Worm (Caenorhabditis elegans) whole organism, young adult: Measurements from ENCODE around the gene pptr-2.
A peak's percentile ranks its signal among the peaks of the same experiment; 100 is the strongest.

Source experiments
- C06A6.2 ChIP-seq: fragments of 200-800 bp; sonication (Bioruptor generic); conservative IDR thresholded peaks from 2 replicates; pipeline ENCODE4 v1.3.6; 2022; ENCODE audit warnings: missing genetic modification characterization, missing compliant biosample characterization
- F10E7.11 ChIP-seq: sonication (generic microtip); optimal IDR thresholded peaks from 2 replicates; lab custom pipeline; 2017; ENCODE audit warnings: mild to moderate bottlenecking, missing genetic modification characterization, moderate library complexity, missing compliant biosample characterization
- F23B12.7 ChIP-seq: sonication (generic microtip); optimal IDR thresholded peaks from 2 replicates; lab custom pipeline; 2017; ENCODE audit warnings: missing genetic modification characterization, mild to moderate bottlenecking, missing compliant biosample characterization, antibody characterized with exemption, moderate library complexity; ENCODE audit not compliant: insufficient read depth
- F33H1.4 ChIP-seq: fragments of 200-800 bp; sonication (Bioruptor generic); IDR thresholded peaks from 2 replicates; pipeline ENCODE4 v1.3.6; 2022; ENCODE audit warnings: missing genetic modification reagents, missing genetic modification characterization, missing compliant biosample characterization
- F52B5.7 ChIP-seq: sonication (generic microtip); optimal IDR thresholded peaks from 2 replicates; lab custom pipeline; 2016; ENCODE audit warnings: mild to moderate bottlenecking, missing genetic modification characterization, missing compliant biosample characterization
- F55B11.4 ChIP-seq: sonication (generic microtip); optimal IDR thresholded peaks from 2 replicates; lab custom pipeline; 2016; ENCODE audit warnings: missing compliant biosample characterization, missing genetic modification characterization, borderline replicate concordance; ENCODE audit not compliant: insufficient read depth
- F57A8.1 ChIP-seq: fragments of 200-800 bp; sonication (Bioruptor generic); optimal IDR thresholded peaks from 2 replicates; lab custom pipeline; 2018; ENCODE audit warnings: mild to moderate bottlenecking, missing genetic modification characterization, moderate library complexity, missing compliant biosample characterization
- K11D2.4 ChIP-seq: fragments of 200-800 bp; sonication (Bioruptor generic); IDR thresholded peaks from 2 replicates; pipeline ENCODE4 v1.3.6; 2022; ENCODE audit warnings: missing genetic modification reagents, missing genetic modification characterization, missing compliant biosample characterization
- Y53F4B.3 ChIP-seq: fragments of 200-800 bp; sonication (Bioruptor generic); IDR thresholded peaks from 2 replicates; pipeline ENCODE4 v1.3.6; 2022; ENCODE audit warnings: missing genetic modification reagents, missing genetic modification characterization, missing compliant biosample characterization
- Y95B8A.8 ChIP-seq: fragments of 200-800 bp; sonication (Bioruptor generic); IDR thresholded peaks from 2 replicates; pipeline ENCODE4 v1.3.6; 2022; ENCODE audit warnings: missing genetic modification reagents, missing genetic modification characterization, missing compliant biosample characterization
- ama-1 ChIP-seq, 3 experiments: fragments of 150-350 bp in 1 of 3; sonication (generic microtip) in 2 of 3; optimal IDR thresholded peaks; 2 replicates each; lab custom pipeline; 2014 to 2018; ENCODE audit warnings: missing biosample characterization in 2 of 3, missing genetic modification characterization in 2 of 3, missing genetic modification reagents in 2 of 3
- aptf-2 ChIP-seq: fragments of 200-800 bp; sonication (Bioruptor generic); conservative IDR thresholded peaks from 2 replicates; pipeline ENCODE4 v1.3.6; 2022; ENCODE audit warnings: missing genetic modification reagents, missing genetic modification characterization, missing compliant biosample characterization
- atf-7 ChIP-seq: sonication (generic microtip); optimal IDR thresholded peaks from 2 replicates; lab custom pipeline; 2017; ENCODE audit warnings: mild to moderate bottlenecking, missing genetic modification characterization, missing compliant biosample characterization
- attf-6 ChIP-seq: fragments of 200-800 bp; sonication (Bioruptor generic); IDR thresholded peaks from 2 replicates; pipeline ENCODE4 v1.3.6; 2022; ENCODE audit warnings: missing genetic modification reagents, missing genetic modification characterization, missing compliant biosample characterization
- ceh-100 ChIP-seq: fragments of 200-800 bp; sonication (Bioruptor generic); IDR thresholded peaks from 2 replicates; pipeline ENCODE4 v1.3.6; 2022; ENCODE audit warnings: missing genetic modification reagents, missing genetic modification characterization, missing compliant biosample characterization
- ceh-27 ChIP-seq: fragments of 200-800 bp; sonication (Bioruptor generic); optimal IDR thresholded peaks from 2 replicates; lab custom pipeline; 2018; ENCODE audit warnings: mild to moderate bottlenecking, missing genetic modification characterization, moderate library complexity, missing compliant biosample characterization
- die-1 ChIP-seq: sonication (generic microtip); optimal IDR thresholded peaks from 2 replicates; lab custom pipeline; 2016; ENCODE audit warnings: missing genotype, mild to moderate bottlenecking, missing genetic modification characterization, missing compliant biosample characterization
- dox-1 ChIP-seq: fragments of 200-800 bp; sonication (Bioruptor generic); IDR thresholded peaks from 2 replicates; pipeline ENCODE4 v1.3.6; 2022; ENCODE audit warnings: missing genetic modification reagents, missing genetic modification characterization, missing compliant biosample characterization
- dpl-1 ChIP-seq: fragments of 150-350 bp; optimal IDR thresholded peaks from 2 replicates; lab custom pipeline; 2014; ENCODE audit warnings: missing biosample characterization, missing genetic modification reagents, missing genetic modification characterization
- efl-1 ChIP-seq: fragments of 150-350 bp; optimal IDR thresholded peaks from 2 replicates; lab custom pipeline; 2014; ENCODE audit warnings: missing biosample characterization, missing genetic modification reagents, missing genetic modification characterization
- egl-44 ChIP-seq: fragments of 200-800 bp; sonication (Bioruptor generic); IDR thresholded peaks from 2 replicates; pipeline ENCODE4 v1.3.6; 2022; ENCODE audit warnings: missing genetic modification reagents, missing genetic modification characterization, missing compliant biosample characterization
- ets-4 ChIP-seq: fragments of 200-800 bp; sonication (Bioruptor generic); optimal IDR thresholded peaks from 2 replicates; lab custom pipeline; 2018; ENCODE audit warnings: mild to moderate bottlenecking, missing genetic modification characterization, missing compliant biosample characterization
- him-1 ChIP-seq: sonication (generic microtip); optimal IDR thresholded peaks from 2 replicates; lab custom pipeline; 2016; ENCODE audit warnings: missing genotype, missing genetic modification reagents, missing genetic modification characterization, missing compliant biosample characterization
- hlh-12 ChIP-seq: sonication (generic microtip); optimal IDR thresholded peaks from 2 replicates; lab custom pipeline; 2016; ENCODE audit warnings: missing genetic modification characterization, missing compliant biosample characterization
- let-607 ChIP-seq, 2 experiments: fragments of 200-800 bp in 1 of 2; sonication (Bioruptor generic) in 1 of 2; sonication (generic microtip) in 1 of 2; optimal IDR thresholded peaks; 2 replicates each; lab custom pipeline; 2016 to 2018; ENCODE audit warnings: mild to moderate bottlenecking in 2 of 2, missing compliant biosample characterization in 2 of 2, missing genetic modification characterization in 2 of 2, moderate library complexity in 2 of 2, missing genotype in 1 of 2
- lin-40 ChIP-seq: sonication (generic microtip); optimal IDR thresholded peaks from 2 replicates; lab custom pipeline; 2016; ENCODE audit warnings: missing genetic modification characterization, mild to moderate bottlenecking, missing compliant biosample characterization, missing genotype, missing genetic modification reagents
- lin-54 ChIP-seq: fragments of 200-800 bp; sonication (Bioruptor generic); optimal IDR thresholded peaks from 2 replicates; lab custom pipeline; 2018; ENCODE audit warnings: mild to moderate bottlenecking, missing genetic modification characterization, missing compliant biosample characterization
- lsy-27 ChIP-seq: sonication (generic microtip); optimal IDR thresholded peaks from 2 replicates; lab custom pipeline; 2017; ENCODE audit warnings: missing genetic modification characterization, mild to moderate bottlenecking, missing compliant biosample characterization, antibody characterized with exemption, missing genotype, borderline replicate concordance; ENCODE audit not compliant: insufficient read depth
- madf-10 ChIP-seq: sonication (generic microtip); optimal IDR thresholded peaks from 2 replicates; lab custom pipeline; 2016; ENCODE audit warnings: mild to moderate bottlenecking, missing genetic modification characterization, missing compliant biosample characterization
- madf-6 ChIP-seq: fragments of 200-800 bp; sonication (Bioruptor generic); IDR thresholded peaks from 2 replicates; pipeline ENCODE4 v1.3.6; 2022; ENCODE audit warnings: missing genetic modification reagents, missing genetic modification characterization, missing compliant biosample characterization
- mcd-1 ChIP-seq: fragments of 200-800 bp; sonication (Bioruptor generic); IDR thresholded peaks from 2 replicates; pipeline ENCODE4 v1.3.6; 2022; ENCODE audit warnings: missing genetic modification reagents, missing genetic modification characterization, missing compliant biosample characterization
- nfya-2 ChIP-seq: fragments of 200-800 bp; sonication (Bioruptor generic); IDR thresholded peaks from 2 replicates; pipeline ENCODE4 v1.3.6; 2022; ENCODE audit warnings: missing genetic modification reagents, missing genetic modification characterization, missing compliant biosample characterization
- nhr-179 ChIP-seq: sonication (generic microtip); optimal IDR thresholded peaks from 2 replicates; lab custom pipeline; 2016; ENCODE audit warnings: mild to moderate bottlenecking, missing genetic modification characterization, missing compliant biosample characterization
- nhr-80 ChIP-seq: sonication (generic microtip); optimal IDR thresholded peaks from 2 replicates; lab custom pipeline; 2016; ENCODE audit warnings: missing genetic modification characterization, missing compliant biosample characterization
- nhr-90 ChIP-seq: sonication (generic microtip); optimal IDR thresholded peaks from 2 replicates; lab custom pipeline; 2016; ENCODE audit warnings: missing genotype, mild to moderate bottlenecking, missing genetic modification characterization, missing compliant biosample characterization
- snpc-1.1 ChIP-seq: sonication (generic microtip); optimal IDR thresholded peaks from 2 replicates; lab custom pipeline; 2017; ENCODE audit warnings: missing genetic modification characterization, mild to moderate bottlenecking, missing compliant biosample characterization, antibody characterized with exemption, moderate library complexity, missing genotype, missing genetic modification reagents; ENCODE audit not compliant: insufficient read depth
- snpc-3.4 ChIP-seq: sonication (generic microtip); optimal IDR thresholded peaks from 2 replicates; lab custom pipeline; 2017; ENCODE audit warnings: missing genetic modification characterization, mild to moderate bottlenecking, missing compliant biosample characterization, antibody characterized with exemption, moderate library complexity, missing genotype, missing genetic modification reagents
- snpc-4 ChIP-seq, 5 experiments: fragments of 150-350 bp in 1 of 5; sonication (generic microtip) in 4 of 5; optimal IDR thresholded peaks; 2 replicates each; lab custom pipeline; 2014 to 2018; ENCODE audit warnings: missing genetic modification characterization in 5 of 5, missing biosample characterization in 3 of 5, antibody characterized with exemption in 2 of 5, mild to moderate bottlenecking in 2 of 5, missing compliant biosample characterization in 2 of 5, missing genotype in 2 of 5, moderate library complexity in 2 of 5, missing genetic modification reagents in 1 of 5
- tbp1 ChIP-seq: fragments of 200-800 bp; sonication (Bioruptor generic); optimal IDR thresholded peaks from 2 replicates; lab custom pipeline; 2018; ENCODE audit warnings: mild to moderate bottlenecking, missing genetic modification characterization, missing compliant biosample characterization
- tbx-9 ChIP-seq: sonication (generic microtip); optimal IDR thresholded peaks from 2 replicates; lab custom pipeline; 2016; ENCODE audit warnings: borderline replicate concordance, missing genetic modification characterization, inconsistent platforms, missing compliant biosample characterization
- tlf-1 ChIP-seq: fragments of 200-800 bp; sonication (Bioruptor generic); optimal IDR thresholded peaks from 2 replicates; lab custom pipeline; 2018; ENCODE audit warnings: mild to moderate bottlenecking, missing genetic modification characterization, missing compliant biosample characterization
- unc-130 ChIP-seq: sonication (generic microtip); optimal IDR thresholded peaks from 2 replicates; lab custom pipeline; 2016; ENCODE audit warnings: missing genetic modification reagents, missing genetic modification characterization, missing compliant biosample characterization
- ztf-22 ChIP-seq: fragments of 200-800 bp; sonication (Bioruptor generic); optimal IDR thresholded peaks from 2 replicates; lab custom pipeline; 2018; ENCODE audit warnings: mild to moderate bottlenecking, missing genetic modification characterization, moderate library complexity, missing compliant biosample characterization
- ztf-25 ChIP-seq: fragments of 200-800 bp; sonication (Bioruptor generic); IDR thresholded peaks from 2 replicates; pipeline ENCODE4 v1.3.6; 2022; ENCODE audit warnings: missing genetic modification reagents, missing genetic modification characterization, missing compliant biosample characterization
- ztf-3 ChIP-seq: fragments of 200-800 bp; sonication (Bioruptor generic); optimal IDR thresholded peaks from 2 replicates; lab custom pipeline; 2018; ENCODE audit warnings: mild to moderate bottlenecking, missing genetic modification characterization, missing compliant biosample characterization
- ztf-6 ChIP-seq: fragments of 200-800 bp; sonication (Bioruptor generic); IDR thresholded peaks from 2 replicates; pipeline ENCODE4 v1.3.6; 2022; ENCODE audit warnings: missing genetic modification reagents, missing genetic modification characterization, missing compliant biosample characterization

pptr-2 gene

DNA sequence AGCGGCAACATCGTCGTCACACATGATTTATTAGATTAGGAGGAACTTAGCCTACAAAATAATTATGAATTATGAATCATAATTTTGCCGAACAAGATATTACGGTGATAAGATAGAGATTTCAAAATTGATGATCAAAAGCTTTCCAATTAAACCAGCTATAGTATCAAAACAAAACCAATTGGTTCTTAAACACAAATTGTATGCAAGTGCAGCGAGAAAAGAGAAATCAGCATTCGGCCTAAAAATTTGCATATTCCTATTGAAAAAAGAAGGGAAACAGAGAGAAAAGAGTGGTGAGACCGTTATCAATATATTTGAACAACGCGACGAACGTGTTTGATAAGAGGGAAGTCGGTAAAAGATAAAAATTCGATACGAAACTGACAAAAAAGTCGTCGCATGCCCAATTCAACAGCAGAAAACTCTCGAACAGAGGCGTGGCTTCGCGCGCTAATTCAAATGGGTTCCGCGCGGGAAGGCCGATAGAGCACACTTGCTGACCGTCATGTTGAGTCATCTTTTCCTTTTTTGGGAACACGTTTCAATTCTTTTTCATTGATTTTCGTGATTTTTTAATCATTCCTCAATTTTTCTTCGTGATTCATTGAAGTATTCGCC lies 43.5 kb upstream of the pptr-2 start, which contains the start of gene act-2 (continued):
- no peak for TF ChIP-seq nhr-179
- TF ChIP-seq lin-54 (GFP tag; lab: Kevin White, UChicago) = peak; percentile 93
- TF ChIP-seq hlh-12 = no peak
- no peak for TF ChIP-seq him-1
- peak; percentile 64 for TF ChIP-seq ceh-100 (GFP tag; lab: Robert Waterston, UW)
- TF ChIP-seq nhr-80 = peak; percentile 42
- TF ChIP-seq F33H1.4 (GFP tag; lab: Robert Waterston, UW) = peak; percentile 69
- no peak for TF ChIP-seq ama-1 (optimal IDR thresholded peaks at IDR 0.05; lab: Kevin White, UChicago)
- TF ChIP-seq ama-1 (GFP tag; optimal IDR thresholded peaks at IDR 0.05; lab: Kevin White, UChicago) = no peak
- TF ChIP-seq unc-130 (GFP tag; lab: Kevin White, UChicago) = peak; percentile 50
- no peak for TF ChIP-seq nfya-2 (GFP tag; lab: Robert Waterston, UW)
- no peak for TF ChIP-seq atf-7
- no peak for TF ChIP-seq F55B11.4 (tag; lab: Kevin White, UChicago)
- 0 out of 2 replicates have a peak, but pooled peaks have one; percentile 46 for TF ChIP-seq aptf-2 (GFP tag; lab: Robert Waterston, UW)
- no peak for TF ChIP-seq nhr-90 (tag; lab: Kevin White, UChicago)
- peak; percentile 55 for TF ChIP-seq tlf-1 (GFP tag; lab: Kevin White, UChicago)
- no peak for TF ChIP-seq ztf-25 (GFP tag; lab: Robert Waterston, UW)
- no peak for TF ChIP-seq lsy-27
- TF ChIP-seq snpc-4 (GFP tag; optimal IDR thresholded peaks at IDR 0.05; lab: Kevin White, UChicago) = no peak
- TF ChIP-seq snpc-4 (tag; optimal IDR thresholded peaks at IDR 0.05; lab: Kevin White, UChicago) = peak in 3 of 4 experiments; percentile 17 to 56 (median 55)
- TF ChIP-seq lin-40 (tag; lab: Kevin White, UChicago) = peak; percentile 38
- no peak for TF ChIP-seq die-1
- TF ChIP-seq mcd-1 = peak; percentile 95
- TF ChIP-seq K11D2.4 (GFP tag; lab: Robert Waterston, UW) = 0 out of 2 replicates have a peak, but pooled peaks have one; percentile 33
- TF ChIP-seq F52B5.7 (tag; lab: Kevin White, UChicago) = no peak
- TF ChIP-seq tbx-9 (tag; lab: Kevin White, UChicago) = no peak
- TF ChIP-seq snpc-3.4 = peak; percentile 83
- TF ChIP-seq Y53F4B.3 (GFP tag; lab: Robert Waterston, UW) = no peak
- peak; percentile 93 for TF ChIP-seq dpl-1 (GFP tag; lab: Kevin White, UChicago)
- TF ChIP-seq let-607 (tag; optimal IDR thresholded peaks at IDR 0.05; lab: Kevin White, UChicago) = no peak
- peak; percentile 22 for TF ChIP-seq F23B12.7 (tag; lab: Kevin White, UChicago)
- TF ChIP-seq dox-1 (GFP tag; lab: Robert Waterston, UW) = peak; percentile 93
- TF ChIP-seq attf-6 = peak; percentile 52; the same call in 1 of the 2 replicates
- no peak for TF ChIP-seq F57A8.1 (GFP tag; lab: Kevin White, UChicago)
- TF ChIP-seq ztf-22 (GFP tag; lab: Kevin White, UChicago) = no peak
- no peak for TF ChIP-seq C06A6.2
- TF ChIP-seq F10E7.11 (tag; lab: Kevin White, UChicago) = no peak
- no peak for TF ChIP-seq ztf-6
- TF ChIP-seq Y95B8A.8 = peak; percentile 74
- peak; percentile 53 for TF ChIP-seq tbp1 (GFP tag; lab: Kevin White, UChicago)
- TF ChIP-seq ztf-3 (GFP tag; lab: Kevin White, UChicago) = no peak
- no peak for TF ChIP-seq egl-44 (GFP tag; lab: Robert Waterston, UW)
- TF ChIP-seq ets-4 (GFP tag; lab: Kevin White, UChicago) = no peak
- peak; percentile 67 for TF ChIP-seq ceh-27 (GFP tag; lab: Kevin White, UChicago)
- no peak for TF ChIP-seq madf-10
- TF ChIP-seq snpc-1.1 (tag; lab: Kevin White, UChicago) = peak; percentile 20
- TF ChIP-seq madf-6 = peak; percentile 95
- peak; percentile 96 for TF ChIP-seq efl-1 (GFP tag; lab: Kevin White, UChicago)
